Fruit fly (Drosophila melanogaster) Kc167 (cell line): ENCODE data around the gene CG3651.

Experiments used
- Myc ChIP-seq: fragments of >200 bp; optimal IDR thresholded peaks from 2 replicates; lab custom pipeline; 2017; ENCODE audit warnings: missing external identifiers
- Sin3A ChIP-seq: fragments of >200 bp; optimal IDR thresholded peaks from 2 replicates; lab custom pipeline; 2018; ENCODE audit warnings: missing external identifiers
- h ChIP-seq: fragments of >200 bp; optimal IDR thresholded peaks from 3 replicates; lab custom pipeline; 2018; ENCODE audit warnings: missing external identifiers
- insv ChIP-seq: fragments of >200 bp; optimal IDR thresholded peaks from 3 replicates; lab custom pipeline; 2018; ENCODE audit warnings: missing external identifiers
- psq ChIP-seq: fragments of >200 bp; optimal IDR thresholded peaks from 2 replicates; lab custom pipeline; 2017; ENCODE audit warnings: missing external identifiers
- ttk ChIP-seq: sonication (Bioruptor generic); optimal IDR thresholded peaks from 2 replicates; lab custom pipeline; 2017; ENCODE audit warnings: missing external identifiers

The CG3651 gene

dm6 chr2L:22120871-22121388, at the start of gene CG3651:
Gene CG3651 (plus strand): TSS chr2L:22121338.
- no peak for TF ChIP-seq h (lab: Kevin White, UChicago)
- TF ChIP-seq psq: no peak
- TF ChIP-seq ttk (lab: Kevin White, UChicago): no peak
- no peak for TF ChIP-seq insv (lab: Kevin White, UChicago)
- TF ChIP-seq Myc (lab: Kevin White, UChicago): no peak
- TF ChIP-seq Sin3A: no peak

DNA sequence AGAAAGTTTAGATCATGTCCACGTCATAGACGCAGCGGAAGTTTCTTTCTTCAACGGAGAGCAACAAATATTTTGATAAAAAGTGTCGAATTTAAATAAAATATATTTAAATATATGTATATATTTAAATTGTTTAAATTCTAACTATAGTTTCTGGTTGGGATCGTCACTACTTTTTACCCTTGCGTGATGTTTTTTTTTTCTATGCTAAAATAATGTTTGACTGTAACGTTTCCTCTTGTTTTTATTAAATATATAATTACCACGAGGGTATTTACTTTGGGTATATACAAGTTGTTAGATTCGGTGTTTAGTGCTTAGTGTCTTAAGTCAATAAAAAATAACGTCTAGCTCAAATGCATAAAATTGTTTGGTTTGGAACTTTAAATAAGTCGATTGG, 41.8 kb upstream of the CG3651 start, which contains the start of gene ttm3:
Gene ttm3, plus strand, starts transcription at position 301 of the 400 bp plus-strand sequence.
- TF ChIP-seq Myc (lab: Kevin White, UChicago) (no peak), ttk (lab: Kevin White, UChicago) (no peak), psq (no peak), insv (lab: Kevin White, UChicago) (no peak), Sin3A (no peak), h (lab: Kevin White, UChicago) (no peak)

- TF ChIP-seq Myc (lab: Kevin White, UChicago): no peak
- no peak for TF ChIP-seq insv (lab: Kevin White, UChicago)
- no peak for TF ChIP-seq Sin3A
- TF ChIP-seq psq: no peak
Measured at dm6 chr2L:22104301-22104700, 16.8 kb upstream of the CG3651 start, which contains the start of gene tplus3b. Gene tplus3b (minus strand): TSS chr2L:22104401.

DNA sequence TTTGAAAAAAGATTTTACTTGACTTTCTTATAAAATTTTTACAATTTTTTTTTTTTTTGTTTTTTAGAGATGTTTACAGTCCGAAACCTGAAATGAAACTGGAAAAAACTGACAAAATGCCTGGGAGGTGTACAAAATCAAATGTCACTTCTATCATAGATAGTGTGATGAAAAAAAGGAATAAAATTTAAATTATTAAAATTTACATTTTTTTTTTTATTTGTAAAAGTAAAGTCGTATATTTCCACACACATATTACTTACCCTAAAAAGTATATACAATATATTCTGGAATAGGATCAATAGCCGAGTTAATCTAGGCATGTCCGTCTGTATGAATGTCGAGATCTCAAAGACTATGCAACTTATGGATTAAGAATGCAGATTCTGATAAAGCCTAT, 15.7 kb upstream of the CG3651 start, which contains the start of gene CG15219:
Gene CG15219, minus strand, starts transcription at position 101 of the 400 bp plus-strand sequence.
- TF ChIP-seq psq (no peak), ttk (lab: Kevin White, UChicago) (no peak), Myc (lab: Kevin White, UChicago) (no peak)

DNA sequence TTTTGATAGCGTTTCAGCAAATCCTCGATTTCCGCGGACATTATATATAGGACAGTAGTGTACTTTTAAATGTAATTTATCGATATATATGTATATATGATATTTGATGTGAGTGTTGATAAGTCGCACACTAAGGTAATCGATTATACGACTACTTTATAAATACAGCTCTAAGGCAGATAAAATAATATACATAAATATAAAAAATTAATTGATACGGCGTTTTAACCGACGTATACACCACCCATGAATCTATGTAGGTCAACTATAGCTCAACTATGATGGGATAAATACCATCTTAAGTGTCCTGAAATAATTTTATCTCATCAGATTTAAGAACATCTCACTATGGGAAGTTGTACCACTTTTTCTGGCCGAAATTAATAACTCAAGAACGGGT, 13.9 kb upstream of the CG3651 start, which contains the start of gene CG10834:
Gene CG10834, minus strand, starts transcription at position 101 of the 400 bp plus-strand sequence.
- TF ChIP-seq insv (lab: Kevin White, UChicago) (no peak), h (lab: Kevin White, UChicago) (no peak), Sin3A (no peak), Myc (lab: Kevin White, UChicago) (no peak), ttk (lab: Kevin White, UChicago) (no peak), psq (no peak)

dm6 chr2L:22108664-22109063, 12.5 kb upstream of the CG3651 start, which contains the start of gene CG6675:
Gene CG6675 (plus strand): TSS chr2L:22108964.
- no peak for TF ChIP-seq ttk (lab: Kevin White, UChicago)
- no peak for TF ChIP-seq insv (lab: Kevin White, UChicago)
- TF ChIP-seq psq: no peak
- no peak for TF ChIP-seq Myc (lab: Kevin White, UChicago)
- TF ChIP-seq Sin3A: no peak
- TF ChIP-seq h (lab: Kevin White, UChicago): no peak

- TF ChIP-seq Myc (lab: Kevin White, UChicago) (no peak), ttk (lab: Kevin White, UChicago) (no peak), insv (lab: Kevin White, UChicago) (no peak), Sin3A (no peak), psq (no peak), h (lab: Kevin White, UChicago) (no peak)
Measured at dm6 chr2L:22121651-22122165, 570 bp downstream of the CG3651 start.

DNA sequence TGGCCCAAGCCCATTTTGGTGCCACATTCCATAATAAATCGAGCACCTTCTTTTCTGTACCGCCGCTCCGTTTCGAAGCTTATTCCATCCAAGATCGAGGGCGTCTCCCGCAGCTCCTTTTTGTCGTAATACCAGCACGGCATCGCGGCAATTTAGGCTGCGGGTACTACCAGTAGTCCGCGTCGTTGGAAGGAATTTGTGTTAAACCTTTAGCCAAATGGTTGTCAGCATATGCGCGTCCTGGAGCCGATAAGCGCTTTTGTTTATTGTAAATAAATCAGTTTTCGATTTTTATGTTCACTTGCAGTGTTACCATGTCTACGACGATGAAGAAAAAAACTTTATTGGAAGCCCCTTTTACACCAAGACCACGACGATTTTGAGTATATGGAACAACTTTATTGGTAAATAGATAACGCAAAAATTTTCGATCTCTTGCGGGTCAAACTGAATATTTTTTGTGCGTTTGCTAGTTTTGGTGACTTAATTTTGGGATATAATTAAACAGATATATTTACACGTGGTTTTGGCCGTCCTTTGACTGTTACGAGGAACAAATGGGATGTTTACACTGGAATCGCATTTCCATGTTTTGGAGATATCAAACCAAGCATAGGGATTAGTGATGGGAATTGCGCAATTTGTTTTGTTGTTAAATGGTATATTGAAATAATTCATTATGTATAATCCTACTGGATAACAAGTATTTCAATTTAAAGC, 8.6 kb downstream of the CG3651 start, which contains the start of gene CycK:
Gene CycK, minus strand, starts transcription at position 562 of the 720 bp plus-strand sequence.
- TF ChIP-seq psq (no peak), insv (lab: Kevin White, UChicago) (no peak), ttk (lab: Kevin White, UChicago) (no peak), h (lab: Kevin White, UChicago) (no peak), Sin3A (no peak), Myc (lab: Kevin White, UChicago) (no peak)

- TF ChIP-seq ttk (lab: Kevin White, UChicago): no peak
- TF ChIP-seq h (lab: Kevin White, UChicago): no peak
- no peak for TF ChIP-seq Myc (lab: Kevin White, UChicago)
- no peak for TF ChIP-seq psq
- TF ChIP-seq insv (lab: Kevin White, UChicago): no peak
Measured at dm6 chr2L:22131171-22131675, 10.1 kb downstream of the CG3651 start, which contains the start of gene CG42748. Gene CG42748 (plus strand): TSS chr2L:22131221.

dm6 chr2L:22132984-22133383, 11.8 kb downstream of the CG3651 start:
- TF ChIP-seq h (lab: Kevin White, UChicago) (no peak), psq (no peak), Myc (lab: Kevin White, UChicago) (no peak), insv (lab: Kevin White, UChicago) (no peak), Sin3A (no peak), ttk (lab: Kevin White, UChicago) (no peak)

DNA sequence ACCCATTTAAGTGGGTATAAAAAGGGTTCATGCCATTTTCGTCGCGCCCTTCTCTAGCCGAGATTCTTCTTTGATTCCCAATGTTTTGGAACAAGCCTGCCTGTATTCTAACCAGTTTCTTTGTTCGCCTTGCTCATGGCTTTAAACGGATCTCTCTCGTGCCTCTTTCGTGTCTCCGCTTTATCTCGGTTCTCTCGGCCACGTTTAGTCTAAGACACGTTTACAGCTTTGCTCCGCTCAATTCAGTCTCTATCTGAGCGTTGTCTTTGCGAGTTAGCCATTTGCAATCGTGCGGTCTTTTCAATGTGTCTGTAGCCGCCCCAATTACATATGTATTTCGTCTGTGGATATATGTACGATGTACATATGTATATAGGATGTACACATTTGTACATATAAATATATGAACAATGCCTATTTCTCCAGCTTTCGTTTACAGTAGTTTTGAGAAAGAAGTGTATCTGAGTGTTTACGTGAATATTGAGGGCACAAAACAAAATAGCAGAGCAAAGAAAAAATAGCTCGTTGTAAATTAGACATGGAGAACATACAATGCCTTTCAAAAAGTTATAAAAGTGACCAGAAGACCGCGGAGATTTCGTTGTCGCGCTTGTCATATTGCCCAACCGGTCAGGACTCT, 13.1 kb downstream of the CG3651 start:
- no peak for TF ChIP-seq Myc (lab: Kevin White, UChicago)
- TF ChIP-seq Sin3A: no peak
- no peak for TF ChIP-seq ttk (lab: Kevin White, UChicago)
- TF ChIP-seq psq: no peak
- no peak for TF ChIP-seq insv (lab: Kevin White, UChicago)
- TF ChIP-seq h (lab: Kevin White, UChicago): no peak
